Fruit fly (Drosophila melanogaster): ENCODE results near the gene CG5068.

dm6 chr3L:8978678-8979413 lies 7.7 kb upstream of the CG5068 start:
- TF ChIP-seq CG33017 (tag; optimal IDR thresholded peaks at IDR 0.05) = peak; percentile 83
- peak; percentile 98 for TF ChIP-seq cic (GFP tag; optimal IDR thresholded peaks at IDR 0.05)
- no peak for TF ChIP-seq pad (GFP tag; optimal IDR thresholded peaks at IDR 0.05)
- TF ChIP-seq cnc (optimal IDR thresholded peaks at IDR 0.05) = no peak
- TF ChIP-seq tj (GFP tag; optimal IDR thresholded peaks at IDR 0.05) = peak; percentile 21

Measured in whole organism, adult.